Worm (Caenorhabditis elegans) whole organism, midembryonic: ENCODE data around the gene C14C11.7.

Experiments used
- T22C8.4 ChIP-seq: fragments of 200-800 bp; sonication (Bioruptor generic); IDR thresholded peaks from 2 replicates; pipeline ENCODE4 v1.3.6; 2022; ENCODE audit warnings: missing genetic modification characterization, missing compliant biosample characterization
- cog-1 ChIP-seq: sonication (generic microtip); optimal IDR thresholded peaks from 2 replicates; lab custom pipeline; 2016; ENCODE audit warnings: missing genetic modification characterization, missing compliant biosample characterization
- flt-1 ChIP-seq: fragments of 200-800 bp; sonication (Bioruptor generic); IDR thresholded peaks from 2 replicates; pipeline ENCODE4 v1.3.6; 2022; ENCODE audit warnings: missing genetic modification characterization, missing compliant biosample characterization
- klf-2 ChIP-seq: fragments of 200-800 bp; sonication (Bioruptor generic); conservative IDR thresholded peaks from 2 replicates; pipeline ENCODE4 v1.3.6; 2022; ENCODE audit warnings: missing genetic modification reagents, missing genetic modification characterization, missing compliant biosample characterization
- med-1 ChIP-seq: sonication (generic microtip); optimal IDR thresholded peaks from 2 replicates; lab custom pipeline; 2017; ENCODE audit warnings: missing genetic modification characterization, mild to moderate bottlenecking, missing compliant biosample characterization, antibody characterized with exemption, missing genetic modification reagents; ENCODE audit not compliant: insufficient read depth
- ref-1 ChIP-seq: fragments of 200-800 bp; sonication (Bioruptor generic); conservative IDR thresholded peaks from 2 replicates; pipeline ENCODE4 v1.3.6; 2022; ENCODE audit warnings: missing genetic modification reagents, missing genetic modification characterization, missing compliant biosample characterization
- tab-1 ChIP-seq: fragments of 200-800 bp; sonication (Bioruptor generic); IDR thresholded peaks from 2 replicates; pipeline ENCODE4 v1.3.6; 2022; ENCODE audit warnings: missing genetic modification characterization, missing compliant biosample characterization
- ztf-23 ChIP-seq: fragments of 200-800 bp; sonication (Bioruptor generic); IDR thresholded peaks from 2 replicates; pipeline ENCODE4 v1.3.6; 2022; ENCODE audit warnings: missing genetic modification reagents, missing genetic modification characterization, missing compliant biosample characterization
- ztf-29 ChIP-seq: fragments of 200-800 bp; sonication (Bioruptor generic); IDR thresholded peaks from 2 replicates; pipeline ENCODE4 v1.3.6; 2022; ENCODE audit warnings: missing genetic modification reagents, missing genetic modification characterization, missing compliant biosample characterization

ce11 chrV:5620040-5620439, 45.8 kb downstream of the C14C11.7 start, which contains the start of gene memb-2:
- TF ChIP-seq med-1 (GFP tag; lab: Kevin White, UChicago) (no peak), T22C8.4 (GFP tag; lab: Robert Waterston, UW) (no peak), flt-1 (GFP tag; lab: Robert Waterston, UW) (no peak), klf-2 (GFP tag; lab: Robert Waterston, UW) (no peak), cog-1 (tag; lab: Kevin White, UChicago) (no peak), ztf-23 (GFP tag; lab: Robert Waterston, UW) (no peak), ref-1 (GFP tag; lab: Robert Waterston, UW) (no peak), ztf-29 (GFP tag; lab: Robert Waterston, UW) (no peak), tab-1 (no peak)
